Worm (Caenorhabditis elegans) whole organism, early embryonic: ENCODE data around the gene Y48A5A.3.

Experiments used
- B0310.2 ChIP-seq: sonication (generic microtip); optimal IDR thresholded peaks from 2 replicates; lab custom pipeline; 2016; ENCODE audit warnings: mild to moderate bottlenecking, missing genetic modification characterization, missing compliant biosample characterization
- ama-1 ChIP-seq: fragments of 150-350 bp; optimal IDR thresholded peaks from 2 replicates; lab custom pipeline; 2014
- ceh-36 ChIP-seq: sonication (generic microtip); optimal IDR thresholded peaks from 2 replicates; lab custom pipeline; 2016; ENCODE audit warnings: missing genetic modification characterization, inconsistent platforms, missing compliant biosample characterization
- ets-7 ChIP-seq: sonication (generic microtip); optimal IDR thresholded peaks from 2 replicates; lab custom pipeline; 2016; ENCODE audit warnings: missing genotype, missing genetic modification characterization, missing compliant biosample characterization
- flt-1 ChIP-seq: fragments of 200-800 bp; sonication (Bioruptor generic); IDR thresholded peaks from 2 replicates; pipeline ENCODE4 v1.3.6; 2022; ENCODE audit warnings: missing genetic modification characterization, missing compliant biosample characterization
- hmbx-1 ChIP-seq: sonication (generic microtip); optimal IDR thresholded peaks from 2 replicates; lab custom pipeline; 2016; ENCODE audit warnings: mild to moderate bottlenecking, missing genetic modification characterization, missing compliant biosample characterization
- hmg-4 ChIP-seq: fragments of 200-800 bp; sonication (Bioruptor generic); optimal IDR thresholded peaks from 2 replicates; lab custom pipeline; 2018; ENCODE audit warnings: mild to moderate bottlenecking, missing genetic modification characterization, missing compliant biosample characterization
- hnd-1 ChIP-seq: sonication (generic microtip); optimal IDR thresholded peaks from 2 replicates; lab custom pipeline; 2016; ENCODE audit warnings: missing genetic modification characterization, missing compliant biosample characterization
- pes-1 ChIP-seq: fragments of 200-800 bp; sonication (Bioruptor generic); IDR thresholded peaks from 2 replicates; pipeline ENCODE4 v1.3.6; 2022; ENCODE audit warnings: missing genetic modification reagents, missing genetic modification characterization, missing compliant biosample characterization
- tbx-11 ChIP-seq: fragments of 200-800 bp; sonication (Bioruptor generic); IDR thresholded peaks from 2 replicates; pipeline ENCODE4 v1.3.6; 2022; ENCODE audit warnings: missing genetic modification characterization, missing compliant biosample characterization
- tbx-37 ChIP-seq: fragments of 200-800 bp; sonication (Bioruptor generic); conservative IDR thresholded peaks from 2 replicates; pipeline ENCODE4 v1.3.6; 2022; ENCODE audit warnings: missing genetic modification reagents, missing genetic modification characterization, missing compliant biosample characterization

DNA sequence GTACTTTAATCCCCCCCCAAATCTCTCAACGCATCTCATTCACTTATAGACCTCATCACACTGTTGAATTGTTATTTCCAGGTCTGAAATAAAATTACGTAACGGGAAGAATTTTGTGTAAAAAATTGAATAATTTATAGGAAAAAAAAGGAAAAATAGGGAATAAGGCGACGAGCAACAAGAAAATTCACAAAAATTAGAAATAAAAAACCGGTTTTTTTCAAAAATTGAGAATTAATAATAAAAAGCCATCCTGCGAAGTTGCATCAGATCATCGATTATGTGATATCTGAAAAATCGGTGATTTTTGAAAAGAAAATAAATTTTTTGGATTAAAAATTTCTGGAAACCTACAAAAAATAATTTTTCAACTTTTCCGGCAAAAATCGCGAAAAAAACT lies 39.4 kb downstream of the Y48A5A.3 start:
- TF ChIP-seq pes-1 (GFP tag; lab: Robert Waterston, UW) (no peak), hmg-4 (no peak), ceh-36 (tag; lab: Kevin White, UChicago) (peak; percentile 2), ama-1 (lab: Kevin White, UChicago) (no peak), ets-7 (no peak), flt-1 (GFP tag; lab: Robert Waterston, UW) (no peak), B0310.2 (no peak), tbx-37 (GFP tag; lab: Robert Waterston, UW) (no peak), hnd-1 (tag; lab: Kevin White, UChicago) (no peak), hmbx-1 (no peak), tbx-11 (no peak)
